Fruit fly (Drosophila melanogaster): ENCODE measurements around the gene Had1.

The Had1 gene

dm6 chrX:16279340-16279941, 29.0 kb downstream of the Had1 start (continued):
- TF ChIP-seq CG16779 (GFP tag; IDR thresholded peaks at IDR 0.05) (peak; percentile 23; the same call in 1 of the 2 replicates), vfl (GFP tag; optimal IDR thresholded peaks at IDR 0.05) (peak; percentile 56), NK7.1 (GFP tag; optimal IDR thresholded peaks at IDR 0.05) (peak; percentile 68), CG7786 (GFP tag; optimal IDR thresholded peaks at IDR 0.05) (peak; percentile 71), Bgb (GFP tag; IDR thresholded peaks at IDR 0.05; ENCODE audit: partially characterized antibody) (peak; percentile 72), Optix (GFP tag; IDR thresholded peaks at IDR 0.05) (peak; percentile 88), CG14441 (GFP tag; IDR thresholded peaks at IDR 0.05) (peak; percentile 93), BtbVII (GFP tag; optimal IDR thresholded peaks at IDR 0.05) (peak; percentile 48), Fer1 (GFP tag; optimal IDR thresholded peaks at IDR 0.05) (peak; percentile 67), dysf (GFP tag; IDR thresholded peaks at IDR 0.05) (peak; percentile 93), abd-A (tag; optimal IDR thresholded peaks at IDR 0.05) (no peak), Lim3 (GFP tag; IDR thresholded peaks at IDR 0.05) (peak; percentile 58; the same call in 1 of the 2 replicates), Doc3 (GFP tag; IDR thresholded peaks at IDR 0.05; ENCODE audit: partially characterized antibody) (no peak), E2f1 (GFP tag; IDR thresholded peaks at IDR 0.05) (peak; percentile 85), fd64A (GFP tag; optimal IDR thresholded peaks at IDR 0.05) (peak; percentile 32), CG17802 (tag; optimal IDR thresholded peaks at IDR 0.05) (peak; percentile 53), CG2129 (GFP tag; IDR thresholded peaks at IDR 0.05; ENCODE audit: partially characterized antibody) (no peak), CG2202 (tag; optimal IDR thresholded peaks at IDR 0.05) (peak; percentile 39), Sry-δ (GFP tag; optimal IDR thresholded peaks at IDR 0.05) (peak; percentile 35), Mes4 (GFP tag; optimal IDR thresholded peaks at IDR 0.05) (peak; percentile 42), CG18262 (tag; optimal IDR thresholded peaks at IDR 0.05) (peak; percentile 70), CG18619 (GFP tag; optimal IDR thresholded peaks at IDR 0.05) (peak; percentile 65), Awh (GFP tag; IDR thresholded peaks at IDR 0.05) (peak; percentile 88), pb (GFP tag; optimal IDR thresholded peaks at IDR 0.05) (peak; percentile 65), Camta (GFP tag; optimal IDR thresholded peaks at IDR 0.05) (peak; percentile 87), C15 (GFP tag; IDR thresholded peaks at IDR 0.05) (peak; percentile 80; the same call in 2 of the 3 replicates), HLH54F (GFP tag; optimal IDR thresholded peaks at IDR 0.05) (peak; percentile 69), kni (GFP tag; optimal IDR thresholded peaks at IDR 0.05) (peak; percentile 2), vnd (GFP tag; IDR thresholded peaks at IDR 0.05; ENCODE audit: partially characterized antibody) (0 out of 3 replicates have a peak, but pooled peaks have one; percentile 11), hb (GFP tag; IDR thresholded peaks at IDR 0.05; ENCODE audit: partially characterized antibody) (no peak), GATAe (GFP tag; conservative IDR thresholded peaks at IDR 0.05) (no peak), usp (GFP tag; optimal IDR thresholded peaks at IDR 0.05) (no peak), BEAF-32 (GFP tag; optimal IDR thresholded peaks at IDR 0.05) (no peak), gsb-n (tag; optimal IDR thresholded peaks at IDR 0.05) (peak; percentile 37), Blimp-1 (GFP tag; optimal IDR thresholded peaks at IDR 0.05) (peak; percentile 68), gcm2 (GFP tag; optimal IDR thresholded peaks at IDR 0.05) (peak; percentile 56), her (GFP tag; optimal IDR thresholded peaks at IDR 0.05) (peak; percentile 45), CG9215 (GFP tag; IDR thresholded peaks at IDR 0.05) (peak; percentile 89), disco-r (GFP tag; optimal IDR thresholded peaks at IDR 0.05) (peak; percentile 66), CG6689 (GFP tag; IDR thresholded peaks at IDR 0.05) (peak; percentile 89), jing (GFP tag; optimal IDR thresholded peaks at IDR 0.05) (peak; percentile 70), Fer2 (tag; optimal IDR thresholded peaks at IDR 0.05) (peak; percentile 29), CG7271 (tag; optimal IDR thresholded peaks at IDR 0.05) (no peak), CG8388 (GFP tag; optimal IDR thresholded peaks at IDR 0.05) (peak; percentile 59), ssp (GFP tag; IDR thresholded peaks at IDR 0.05) (peak; percentile 85), CG14667 (GFP tag; IDR thresholded peaks at IDR 0.05) (peak; percentile 90), CG8765 (GFP tag; IDR thresholded peaks at IDR 0.05) (peak; percentile 70), Scr (GFP tag; IDR thresholded peaks at IDR 0.05; ENCODE audit: partially characterized antibody) (no peak), pan (optimal IDR thresholded peaks at IDR 0.05) (no peak), pan (GFP tag; optimal IDR thresholded peaks at IDR 0.05 in 1 of 2, IDR thresholded peaks at IDR 0.05 in 1 of 2) (peak in 1 of 2 experiments; percentile 88)

Data from whole organism, embryonic.